Worm (Caenorhabditis elegans): ENCODE data around the gene scav-1.

scav-1 gene

ce11 chrX:5400524-5400923, at the start of gene scav-1:
Gene scav-1, minus strand, starts transcription at chrX:5400584.
- no peak for TF ChIP-seq unc-62 (GFP tag; optimal IDR thresholded peaks at IDR 0.05)

ce11 chrX:5447941-5448340, 47.6 kb upstream of the scav-1 start, which contains the start of gene C25F6.8:
Gene C25F6.8, plus strand, starts transcription at chrX:5448241.
- TF ChIP-seq unc-62 (GFP tag; optimal IDR thresholded peaks at IDR 0.05): no peak

- TF ChIP-seq unc-62 (GFP tag; optimal IDR thresholded peaks at IDR 0.05): no peak
Observed at ce11 chrX:5447381-5447780, 47.0 kb upstream of the scav-1 start.

- TF ChIP-seq unc-62 (GFP tag; optimal IDR thresholded peaks at IDR 0.05): no peak
Observed at ce11 chrX:5444863-5445262, 44.5 kb upstream of the scav-1 start, which contains the start of gene itm-2. Gene itm-2, plus strand, starts transcription at chrX:5445163.

ce11 chrX:5433912-5434311, 33.5 kb upstream of the scav-1 start:
- no peak for TF ChIP-seq unc-62 (GFP tag; optimal IDR thresholded peaks at IDR 0.05)

- TF ChIP-seq unc-62 (GFP tag; optimal IDR thresholded peaks at IDR 0.05): peak; percentile 66
Observed at ce11 chrX:5429335-5429734, 29.0 kb upstream of the scav-1 start.

ce11 chrX:5414250-5414649, 13.9 kb upstream of the scav-1 start, which contains the start of gene C41A3.2:
Gene C41A3.2, minus strand, starts transcription at chrX:5414350.
- no peak for TF ChIP-seq unc-62 (GFP tag; optimal IDR thresholded peaks at IDR 0.05)

ce11 chrX:5413510-5413909, 13.1 kb upstream of the scav-1 start, which contains the start of gene pks-1:
Gene pks-1, plus strand, starts transcription at chrX:5413810.
- no peak for TF ChIP-seq unc-62 (GFP tag; optimal IDR thresholded peaks at IDR 0.05)

ce11 chrX:5407271-5407670, 6.9 kb upstream of the scav-1 start:
- no peak for TF ChIP-seq unc-62 (GFP tag; optimal IDR thresholded peaks at IDR 0.05)

ce11 chrX:5406345-5406744, 6.0 kb upstream of the scav-1 start, which contains the start of gene C03F11.4:
Gene C03F11.4, minus strand, starts transcription at chrX:5406445.
- TF ChIP-seq unc-62 (GFP tag; optimal IDR thresholded peaks at IDR 0.05): no peak

- TF ChIP-seq unc-62 (GFP tag; optimal IDR thresholded peaks at IDR 0.05): no peak
Observed at ce11 chrX:5397300-5397699, 3.1 kb downstream of the scav-1 start, which contains the start of gene C03F11.2. Gene C03F11.2, minus strand, starts transcription at chrX:5397400.

- TF ChIP-seq unc-62 (GFP tag; optimal IDR thresholded peaks at IDR 0.05): no peak
Observed at ce11 chrX:5387629-5388028, 12.8 kb downstream of the scav-1 start.

ce11 chrX:5386558-5386957, 13.8 kb downstream of the scav-1 start, which contains the start of gene kcnl-3:
Gene kcnl-3, plus strand, starts transcription at chrX:5386858.
- TF ChIP-seq unc-62 (GFP tag; optimal IDR thresholded peaks at IDR 0.05): no peak

ce11 chrX:5382778-5383177, 17.6 kb downstream of the scav-1 start:
- no peak for TF ChIP-seq unc-62 (GFP tag; optimal IDR thresholded peaks at IDR 0.05)

- TF ChIP-seq unc-62 (GFP tag; optimal IDR thresholded peaks at IDR 0.05): no peak
Observed at ce11 chrX:5377307-5377706, 23.1 kb downstream of the scav-1 start, which contains the start of gene sek-5. Gene sek-5, plus strand, starts transcription at chrX:5377607.

ce11 chrX:5374742-5375141, 25.6 kb downstream of the scav-1 start, which contains the start of gene sek-4:
Gene sek-4, plus strand, starts transcription at chrX:5375059.
- TF ChIP-seq unc-62 (GFP tag; optimal IDR thresholded peaks at IDR 0.05): no peak

- no peak for TF ChIP-seq unc-62 (GFP tag; optimal IDR thresholded peaks at IDR 0.05)
Observed at ce11 chrX:5373597-5373996, 26.8 kb downstream of the scav-1 start.

- no peak for TF ChIP-seq unc-62 (GFP tag; optimal IDR thresholded peaks at IDR 0.05)
Observed at ce11 chrX:5372638-5373037, 27.7 kb downstream of the scav-1 start, which contains the start of gene F35C8.8. Gene F35C8.8, minus strand, starts transcription at chrX:5372639.
